Fruit fly (Drosophila melanogaster): Measurements from ENCODE around the gene plh.
A peak's percentile ranks its signal among the peaks of the same experiment; 100 is the strongest.

plh gene

DNA sequence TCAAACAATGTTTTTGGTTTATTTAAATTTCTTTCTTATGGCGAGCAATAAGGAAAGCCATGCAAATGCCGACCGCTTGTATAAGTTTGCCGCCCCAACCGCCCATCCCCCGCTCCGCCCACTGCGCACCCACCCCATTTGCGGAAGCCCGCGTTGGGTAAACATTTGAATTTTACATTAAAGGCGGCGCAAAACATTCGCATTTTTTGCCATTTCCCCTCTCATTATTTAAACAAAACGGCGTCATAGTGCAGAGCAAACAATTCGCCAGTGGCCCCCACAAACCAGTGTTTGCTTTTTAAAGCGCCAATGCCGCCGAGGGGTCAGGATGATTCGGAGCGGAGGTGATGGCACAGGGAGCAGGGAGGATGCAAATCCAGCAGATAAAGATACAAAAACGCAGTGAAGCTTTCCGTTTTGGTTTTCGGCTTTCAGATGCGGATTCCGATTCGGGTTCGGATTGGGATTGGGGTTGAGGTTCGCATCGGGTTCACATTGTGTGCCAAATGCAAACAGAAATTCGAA lies 24.6 kb upstream of the plh start (continued):
- TF ChIP-seq CG13894 (tag; optimal IDR thresholded peaks at IDR 0.05) (peak; percentile 20), lola (GFP tag; optimal IDR thresholded peaks at IDR 0.05) (no peak), CG11093 (GFP tag; IDR thresholded peaks at IDR 0.05) (no peak), toy (GFP tag; IDR thresholded peaks at IDR 0.05) (peak; percentile 6; the same call in 1 of the 2 replicates), CG14710 (tag; optimal IDR thresholded peaks at IDR 0.05) (no peak), prd (optimal IDR thresholded peaks at IDR 0.05) (no peak), prd (GFP tag; IDR thresholded peaks at IDR 0.05) (no peak), CG1529 (GFP tag; optimal IDR thresholded peaks at IDR 0.05) (no peak), dm (GFP tag; optimal IDR thresholded peaks at IDR 0.05) (no peak), lov (optimal IDR thresholded peaks at IDR 0.05) (no peak), lov (GFP tag; IDR thresholded peaks at IDR 0.05) (no peak), br (optimal IDR thresholded peaks at IDR 0.05) (no peak), abd-A (tag; optimal IDR thresholded peaks at IDR 0.05) (peak; percentile 33), sd (tag; optimal IDR thresholded peaks at IDR 0.05) (peak; percentile 0), CG4820 (GFP tag; optimal IDR thresholded peaks at IDR 0.05) (no peak), btn (GFP tag; optimal IDR thresholded peaks at IDR 0.05) (no peak), Ravus (GFP tag; IDR thresholded peaks at IDR 0.05) (no peak), Eip74EF (GFP tag; optimal IDR thresholded peaks at IDR 0.05) (peak in 1 of 2 experiments; percentile 1), vvl (GFP tag; IDR thresholded peaks at IDR 0.05) (peak; percentile 15; the same call in 1 of the 2 replicates), hbn (GFP tag; IDR thresholded peaks at IDR 0.05; ENCODE audit: partially characterized antibody) (no peak), Doc3 (GFP tag; IDR thresholded peaks at IDR 0.05; ENCODE audit: partially characterized antibody) (no peak), CG14860 (GFP tag; IDR thresholded peaks at IDR 0.05; ENCODE audit: partially characterized antibody) (no peak), h (optimal IDR thresholded peaks at IDR 0.05) (no peak), Adf1 (GFP tag; IDR thresholded peaks at IDR 0.05) (no peak), HmgD (GFP tag; optimal IDR thresholded peaks at IDR 0.05) (no peak), run (tag; optimal IDR thresholded peaks at IDR 0.05) (no peak), CG3847 (GFP tag; IDR thresholded peaks at IDR 0.05) (no peak), BtbVII (GFP tag; optimal IDR thresholded peaks at IDR 0.05) (no peak), CG42726 (GFP tag; IDR thresholded peaks at IDR 0.05; ENCODE audit: partially characterized antibody) (no peak), ci (GFP tag; IDR thresholded peaks at IDR 0.05) (0 out of 3 replicates have a peak, but pooled peaks have one; percentile 10), CG31441 (GFP tag; IDR thresholded peaks at IDR 0.05) (no peak), Drgx (GFP tag; IDR thresholded peaks at IDR 0.05) (no peak), CG18619 (GFP tag; optimal IDR thresholded peaks at IDR 0.05) (peak; percentile 20), gcm2 (GFP tag; optimal IDR thresholded peaks at IDR 0.05) (no peak), CG10209 (GFP tag; optimal IDR thresholded peaks at IDR 0.05) (peak; percentile 18), Deaf1 (tag; optimal IDR thresholded peaks at IDR 0.05) (peak; percentile 5), Fer3 (tag; optimal IDR thresholded peaks at IDR 0.05) (no peak), CG15514 (GFP tag; optimal IDR thresholded peaks at IDR 0.05) (peak; percentile 15), Rx (GFP tag; IDR thresholded peaks at IDR 0.05) (no peak), Bteb2 (GFP tag; optimal IDR thresholded peaks at IDR 0.05) (no peak), trh (GFP tag; optimal IDR thresholded peaks at IDR 0.05) (no peak), Fer1 (GFP tag; optimal IDR thresholded peaks at IDR 0.05) (peak; percentile 17), fd102C (GFP tag; optimal IDR thresholded peaks at IDR 0.05) (no peak), CG18599 (GFP tag; optimal IDR thresholded peaks at IDR 0.05) (peak; percentile 40), CG11696 (GFP tag; IDR thresholded peaks at IDR 0.05) (no peak), nau (GFP tag; optimal IDR thresholded peaks at IDR 0.05) (no peak), al (GFP tag; IDR thresholded peaks at IDR 0.05) (no peak), tio (GFP tag; optimal IDR thresholded peaks at IDR 0.05) (no peak), CG16779 (GFP tag; IDR thresholded peaks at IDR 0.05) (no peak), Hr3 (GFP tag; optimal IDR thresholded peaks at IDR 0.05) (no peak), CG14965 (GFP tag; optimal IDR thresholded peaks at IDR 0.05; ENCODE audit: borderline replicate concordance) (no peak), sens (GFP tag) (peak; percentile 9)
